Worm (Caenorhabditis elegans) whole organism, L4 larva: ENCODE results near the gene gcy-3.

Experiments
- F10B5.3 ChIP-seq: sonication (generic microtip); optimal IDR thresholded peaks from 2 replicates; lab custom pipeline; 2016; ENCODE audit warnings: mild to moderate bottlenecking, missing genetic modification characterization, missing compliant biosample characterization
- F26F4.8 ChIP-seq: fragments of 200-800 bp; sonication (Bioruptor generic); conservative IDR thresholded peaks from 2 replicates; pipeline ENCODE4 v1.3.6; 2022; ENCODE audit warnings: missing genetic modification characterization, missing compliant biosample characterization
- Y105C5A.15 ChIP-seq: fragments of 200-800 bp; sonication (Bioruptor generic); IDR thresholded peaks from 2 replicates; pipeline ENCODE4 v1.3.6; 2022; ENCODE audit warnings: missing genetic modification characterization, missing compliant biosample characterization
- ZK546.5 ChIP-seq, 2 experiments: sonication (generic microtip); optimal IDR thresholded peaks; 2 replicates each; lab custom pipeline; 2017; ENCODE audit warnings: missing biosample characterization in 2 of 2, missing genetic modification characterization in 2 of 2
- aha-1 ChIP-seq: fragments of 150-350 bp; peaks from one replicate; lab custom pipeline; 2014; ENCODE audit warnings: missing biosample characterization, missing genetic modification characterization
- arid-1 ChIP-seq: fragments of 200-800 bp; sonication (Bioruptor generic); conservative IDR thresholded peaks from 2 replicates; pipeline ENCODE4 v1.3.6; 2022; ENCODE audit warnings: missing genetic modification reagents, missing genetic modification characterization, missing compliant biosample characterization
- ceh-20 ChIP-seq: fragments of 200-800 bp; sonication (Bioruptor generic); IDR thresholded peaks from 2 replicates; pipeline ENCODE4 v1.3.6; 2022; ENCODE audit warnings: missing genetic modification reagents, missing genetic modification characterization, missing compliant biosample characterization
- ceh-28 ChIP-seq: fragments of 150-350 bp; optimal IDR thresholded peaks from 2 replicates; lab custom pipeline; 2014; ENCODE audit warnings: missing biosample characterization, missing genetic modification reagents, missing genetic modification characterization
- cey-2 ChIP-seq: sonication (generic microtip); optimal IDR thresholded peaks from 3 replicates; lab custom pipeline; 2017; ENCODE audit warnings: missing genetic modification characterization, mild to moderate bottlenecking, missing compliant biosample characterization, antibody characterized with exemption, borderline replicate concordance; ENCODE audit not compliant: insufficient read depth
- daf-16 ChIP-seq, 3 experiments: sonication (generic microtip); optimal IDR thresholded peaks; 2 replicates each; lab custom pipeline; 2016 to 2017; ENCODE audit warnings: missing genetic modification characterization in 3 of 3, missing genetic modification reagents in 3 of 3, mild to moderate bottlenecking in 2 of 3, missing compliant biosample characterization in 2 of 3, missing biosample characterization in 1 of 3, moderate library complexity in 1 of 3
- dmd-6 ChIP-seq: fragments of 200-800 bp; sonication (Bioruptor generic); IDR thresholded peaks from 2 replicates; pipeline ENCODE4 v1.3.6; 2022; ENCODE audit warnings: missing genetic modification reagents, missing genetic modification characterization, missing compliant biosample characterization
- egl-43 ChIP-seq: fragments of 200-800 bp; sonication (Bioruptor generic); IDR thresholded peaks from 2 replicates; pipeline ENCODE4 v1.3.6; 2022; ENCODE audit warnings: missing genetic modification reagents, missing genetic modification characterization, missing compliant biosample characterization
- hlh-30 ChIP-seq: sonication (generic microtip); optimal IDR thresholded peaks from 2 replicates; lab custom pipeline; 2017; ENCODE audit warnings: antibody characterized with exemption, mild to moderate bottlenecking, missing genetic modification characterization, missing compliant biosample characterization; ENCODE audit not compliant: insufficient read depth
- hmg-1.1 ChIP-seq: fragments of 200-800 bp; sonication (Bioruptor generic); IDR thresholded peaks from 2 replicates; pipeline ENCODE4 v1.3.6; 2022; ENCODE audit warnings: missing genetic modification reagents, missing genetic modification characterization, missing compliant biosample characterization
- lin-1 ChIP-seq: fragments of 200-800 bp; sonication (Bioruptor generic); IDR thresholded peaks from 2 replicates; pipeline ENCODE4 v1.3.6; 2022; ENCODE audit warnings: missing genetic modification reagents, missing genetic modification characterization, missing compliant biosample characterization
- lin-15B ChIP-seq: fragments of 150-350 bp; sonication (generic microtip); optimal IDR thresholded peaks from 3 replicates; lab custom pipeline; 2014; ENCODE audit warnings: missing biosample characterization, missing genetic modification characterization
- lin-29 ChIP-seq: fragments of 200-800 bp; sonication (Bioruptor generic); IDR thresholded peaks from 2 replicates; pipeline ENCODE4 v1.3.6; 2022; ENCODE audit warnings: missing genetic modification reagents, missing genetic modification characterization, missing compliant biosample characterization
- lin-38 ChIP-seq: fragments of 200-800 bp; sonication (Bioruptor generic); IDR thresholded peaks from 2 replicates; pipeline ENCODE4 v1.3.6; 2022; ENCODE audit warnings: missing genetic modification reagents, missing genetic modification characterization, missing compliant biosample characterization
- mdl-1 ChIP-seq, 2 experiments: fragments of 150-350 bp in 1 of 2; sonication (generic microtip) in 1 of 2; optimal IDR thresholded peaks; 2 replicates each; lab custom pipeline; 2014 to 2017; ENCODE audit warnings: missing biosample characterization in 2 of 2, missing genetic modification characterization in 2 of 2
- mes-2 ChIP-seq: sonication (generic microtip); optimal IDR thresholded peaks from 2 replicates; lab custom pipeline; 2016; ENCODE audit warnings: missing genotype, mild to moderate bottlenecking, missing genetic modification characterization, missing compliant biosample characterization; ENCODE audit not compliant: poor library complexity, severe bottlenecking
- nhr-102 ChIP-seq: sonication (generic microtip); optimal IDR thresholded peaks from 2 replicates; lab custom pipeline; 2016; ENCODE audit warnings: mild to moderate bottlenecking, missing genetic modification characterization, moderate library complexity, missing compliant biosample characterization
- nhr-111 ChIP-seq: fragments of 200-800 bp; sonication (Bioruptor generic); optimal IDR thresholded peaks from 2 replicates; lab custom pipeline; 2018; ENCODE audit warnings: mild to moderate bottlenecking, missing genetic modification characterization, missing compliant biosample characterization
- nhr-237 ChIP-seq: sonication (generic microtip); optimal IDR thresholded peaks from 2 replicates; lab custom pipeline; 2017; ENCODE audit warnings: missing biosample characterization, missing genetic modification characterization
- nhr-28 ChIP-seq: fragments of 150-350 bp; optimal IDR thresholded peaks from 2 replicates; lab custom pipeline; 2014; ENCODE audit warnings: missing biosample characterization, missing genetic modification characterization
- set-16 ChIP-seq: fragments of 200-800 bp; sonication (Bioruptor generic); IDR thresholded peaks from 2 replicates; pipeline ENCODE4 v1.3.6; 2022; ENCODE audit warnings: missing genetic modification reagents, missing genetic modification characterization, missing compliant biosample characterization
- unc-62 ChIP-seq, 3 experiments: fragments of 150-350 bp in 1 of 3; sonication (generic microtip); optimal IDR thresholded peaks in 2 of 3; peaks in 1 of 3; 1 replicate in 1 of 3; 2 replicates in 2 of 3; lab custom pipeline; 2014 to 2017; ENCODE audit warnings: missing biosample characterization in 3 of 3, missing genetic modification characterization in 3 of 3, missing genetic modification reagents in 3 of 3, missing genotype in 1 of 3
- zag-1 ChIP-seq: fragments of 150-350 bp; optimal IDR thresholded peaks from 2 replicates; lab custom pipeline; 2014; ENCODE audit warnings: missing biosample characterization, missing genetic modification characterization
- ztf-11 ChIP-seq: fragments of 150-350 bp; optimal IDR thresholded peaks from 2 replicates; lab custom pipeline; 2014; ENCODE audit warnings: missing biosample characterization, missing genetic modification characterization

gcy-3 gene

DNA sequence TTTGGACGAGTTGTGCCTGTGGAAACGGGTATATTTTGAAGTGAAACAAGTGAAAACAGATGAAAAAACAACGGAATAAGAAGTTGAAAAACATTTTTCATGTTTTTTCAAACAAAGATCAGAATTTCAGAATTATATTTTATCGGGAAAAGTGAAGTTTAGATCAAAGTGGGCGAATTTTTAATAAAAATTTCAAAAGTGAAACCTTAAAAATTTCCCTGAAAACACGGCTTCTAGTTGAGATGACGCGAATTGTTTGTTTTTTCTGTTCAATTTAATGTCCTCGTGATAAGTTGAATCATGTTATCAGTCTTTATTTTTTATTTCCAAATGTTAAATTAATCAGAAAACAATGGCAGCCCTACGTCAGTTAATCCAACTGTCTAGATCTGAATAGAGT is at the start of gene gcy-3:
gcy-3 (minus strand) TSS at position 101 of the 400 bp plus-strand sequence.
- TF ChIP-seq lin-38 (GFP tag; lab: Robert Waterston, UW) = no peak
- no peak for TF ChIP-seq nhr-111 (GFP tag; lab: Kevin White, UChicago)
- no peak for TF ChIP-seq F26F4.8 (GFP tag; lab: Robert Waterston, UW)
- peak in 1 of 2 experiments; percentile 35 for TF ChIP-seq unc-62 (GFP tag; optimal IDR thresholded peaks at IDR 0.05 in 1 of 2; lab: Kevin White, UChicago)
- TF ChIP-seq unc-62 (tag; optimal IDR thresholded peaks at IDR 0.05; lab: Kevin White, UChicago) = no peak
- no peak for TF ChIP-seq hmg-1.1 (GFP tag; lab: Robert Waterston, UW)
- no peak for TF ChIP-seq set-16

- TF ChIP-seq lin-1 (GFP tag; lab: Robert Waterston, UW) (no peak), aha-1 (tag; lab: Kevin White, UChicago) (peak; percentile 91), zag-1 (tag; lab: Kevin White, UChicago) (no peak), unc-62 (GFP tag; optimal IDR thresholded peaks at IDR 0.05 in 1 of 2; lab: Kevin White, UChicago) (peak in 1 of 2 experiments; percentile 69), unc-62 (tag; optimal IDR thresholded peaks at IDR 0.05; lab: Kevin White, UChicago) (no peak)
These were observed 49.5 kb upstream of the gcy-3 start for ce11 chrII:9556582-9556981.

DNA sequence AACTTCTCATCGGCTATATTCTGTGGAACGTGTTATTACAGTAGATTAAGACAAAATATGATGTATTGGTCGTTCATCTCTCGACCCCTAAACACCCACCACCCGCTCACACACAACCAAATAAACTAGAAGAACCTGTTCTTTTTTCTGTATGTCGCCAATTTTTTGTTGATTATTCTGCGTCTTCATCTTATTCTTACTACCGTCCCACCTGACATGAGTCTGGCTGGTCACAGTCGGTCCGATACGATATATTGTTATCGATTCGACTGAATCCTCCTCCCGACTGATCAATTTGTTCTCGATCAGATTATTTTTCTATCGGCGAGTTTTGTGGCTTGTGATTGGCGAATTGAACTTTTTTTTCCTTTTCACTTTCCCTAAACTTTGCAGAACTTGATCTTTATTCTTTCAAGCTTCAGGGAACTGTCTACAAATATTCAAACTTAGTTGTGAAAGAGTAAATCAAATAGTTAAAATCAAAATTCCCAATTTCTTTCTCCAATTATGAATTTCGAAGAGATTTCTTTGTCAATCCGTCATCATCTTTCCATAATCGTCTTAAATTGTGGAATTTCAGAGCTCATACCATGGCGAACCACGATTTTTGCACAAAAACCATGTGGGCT is 48.0 kb upstream of the gcy-3 start, which contains the start of gene F35H8.2:
F35H8.2 (plus strand) TSS at position 579 of the 629 bp plus-strand sequence.
- peak in 1 of 2 experiments; percentile 40 for TF ChIP-seq mdl-1 (tag; optimal IDR thresholded peaks at IDR 0.05; lab: Kevin White, UChicago)
- TF ChIP-seq daf-16 (GFP tag; optimal IDR thresholded peaks at IDR 0.05; lab: Kevin White, UChicago) = no peak
- TF ChIP-seq daf-16 (tag; optimal IDR thresholded peaks at IDR 0.05; lab: Kevin White, UChicago) = no peak
- no peak for TF ChIP-seq F26F4.8 (GFP tag; lab: Robert Waterston, UW)
- peak; percentile 35 for TF ChIP-seq aha-1 (tag; lab: Kevin White, UChicago)
- TF ChIP-seq nhr-28 = peak; percentile 55
- peak; percentile 67 for TF ChIP-seq hlh-30 (tag; lab: Kevin White, UChicago)
- no peak for TF ChIP-seq hmg-1.1 (GFP tag; lab: Robert Waterston, UW)

DNA sequence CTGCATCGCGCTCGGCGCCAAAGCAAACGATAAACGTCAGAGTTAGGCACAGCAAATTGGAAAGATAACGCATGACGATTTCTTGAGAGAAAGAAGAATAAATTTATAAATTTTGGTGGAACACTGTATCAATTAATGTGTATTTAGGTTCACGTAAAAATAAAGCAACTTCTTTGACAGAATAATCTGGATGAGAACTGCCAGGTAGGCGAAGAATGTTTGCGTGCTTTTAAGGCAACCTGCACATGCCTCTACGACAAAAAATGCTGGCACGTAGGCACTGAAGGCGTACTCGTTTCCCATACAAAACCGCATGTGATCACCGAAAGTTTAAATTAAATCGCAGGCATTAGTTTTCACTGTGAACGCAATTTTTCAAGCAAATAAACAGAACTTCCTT is 46.1 kb upstream of the gcy-3 start, which contains the start of gene F35H8.1:
F35H8.1 (minus strand) TSS at position 101 of the 400 bp plus-strand sequence.
- TF ChIP-seq unc-62 (GFP tag; optimal IDR thresholded peaks at IDR 0.05 in 1 of 2; lab: Kevin White, UChicago) (peak in 1 of 2 experiments; percentile 12), unc-62 (tag; optimal IDR thresholded peaks at IDR 0.05; lab: Kevin White, UChicago) (no peak), dmd-6 (GFP tag; lab: Robert Waterston, UW) (no peak), Y105C5A.15 (GFP tag; lab: Robert Waterston, UW) (no peak)
- TF ChIP-seq, all 104 proteins: peak for 1

DNA sequence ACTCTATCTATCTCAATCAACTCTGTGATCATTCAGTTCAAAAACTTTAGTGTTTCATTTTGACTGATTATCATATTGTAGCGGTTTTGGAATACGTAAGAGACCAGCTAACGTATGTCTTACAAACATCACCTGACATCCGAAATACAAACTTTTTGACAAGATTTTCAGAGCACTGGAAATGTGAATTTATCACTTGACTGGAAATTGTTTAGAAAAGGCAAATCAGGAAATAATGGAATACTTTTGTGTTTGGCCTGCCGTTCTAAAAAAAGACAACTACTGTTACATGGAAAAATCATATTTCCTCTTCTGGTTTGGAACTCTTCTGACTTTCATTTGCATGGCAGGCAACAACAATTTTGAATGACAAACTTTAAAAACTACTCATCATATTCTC is 44.5 kb upstream of the gcy-3 start, which contains the start of gene F35H8.12:
F35H8.12 (plus strand) TSS at position 301 of the 400 bp plus-strand sequence.
- TF ChIP-seq egl-43 (GFP tag; lab: Robert Waterston, UW) (no peak), mes-2 (tag; lab: Kevin White, UChicago) (no peak), lin-15B (tag; lab: Kevin White, UChicago) (no peak), arid-1 (no peak), nhr-237 (tag; lab: Kevin White, UChicago) (no peak), ceh-20 (no peak), nhr-102 (tag; lab: Kevin White, UChicago) (no peak), lin-29 (GFP tag; lab: Robert Waterston, UW) (no peak), unc-62 (GFP tag; optimal IDR thresholded peaks at IDR 0.05 in 1 of 2; lab: Kevin White, UChicago) (no peak), unc-62 (tag; optimal IDR thresholded peaks at IDR 0.05; lab: Kevin White, UChicago) (no peak), mdl-1 (tag; optimal IDR thresholded peaks at IDR 0.05; lab: Kevin White, UChicago) (no peak), set-16 (no peak), F10B5.3 (tag; lab: Kevin White, UChicago) (no peak), ZK546.5 (tag; optimal IDR thresholded peaks at IDR 0.05; lab: Kevin White, UChicago) (no peak), Y105C5A.15 (GFP tag; lab: Robert Waterston, UW) (no peak), cey-2 (tag; lab: Kevin White, UChicago) (no peak), ztf-11 (no peak), daf-16 (GFP tag; optimal IDR thresholded peaks at IDR 0.05; lab: Kevin White, UChicago) (no peak), daf-16 (tag; optimal IDR thresholded peaks at IDR 0.05; lab: Kevin White, UChicago) (no peak), zag-1 (tag; lab: Kevin White, UChicago) (no peak), ceh-28 (no peak)
- TF ChIP-seq, all 104 proteins: peak for 0
